Worm (Caenorhabditis elegans) whole organism, early embryonic: Measurements from ENCODE around the gene Y77E11A.8.

ENCODE experiments used
- B0310.2 ChIP-seq: sonication (generic microtip); optimal IDR thresholded peaks from 2 replicates; lab custom pipeline; 2016; ENCODE audit warnings: mild to moderate bottlenecking, missing genetic modification characterization, missing compliant biosample characterization
- ama-1 ChIP-seq: fragments of 150-350 bp; optimal IDR thresholded peaks from 2 replicates; lab custom pipeline; 2014
- sea-1 ChIP-seq: fragments of 200-800 bp; sonication (Bioruptor generic); conservative IDR thresholded peaks from 2 replicates; pipeline ENCODE4 v1.3.6; 2022; ENCODE audit warnings: missing genetic modification characterization, missing compliant biosample characterization
- tra-4 ChIP-seq: sonication (generic microtip); optimal IDR thresholded peaks from 2 replicates; lab custom pipeline; 2017; ENCODE audit warnings: missing genetic modification characterization, missing compliant biosample characterization

DNA sequence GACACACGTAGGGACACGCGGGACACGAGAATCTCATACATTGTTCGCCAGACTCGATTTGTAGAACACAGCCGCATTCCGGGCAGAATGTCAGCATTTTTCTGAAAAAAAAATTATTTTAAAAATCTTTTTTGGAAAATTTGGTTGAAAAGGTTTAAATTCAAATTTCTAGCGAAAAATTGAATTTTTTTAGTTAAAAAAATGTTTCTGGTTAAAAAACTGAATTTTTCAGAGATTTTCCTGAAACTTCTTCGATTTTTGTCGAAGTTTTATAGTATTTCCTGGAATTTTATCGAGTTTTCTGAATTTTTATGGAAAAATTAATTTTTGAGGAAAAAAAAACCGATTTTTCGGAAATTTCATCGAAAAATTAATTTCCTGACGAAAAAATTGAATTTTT is 14.9 kb downstream of the Y77E11A.8 start, which contains the start of gene rpc-11:
- TF ChIP-seq ama-1, result no peak
- no peak for TF ChIP-seq tra-4
- no peak for TF ChIP-seq B0310.2 (tag; lab: Kevin White, UChicago)
- no peak for TF ChIP-seq sea-1 (GFP tag; lab: Robert Waterston, UW)
